Worm (Caenorhabditis elegans): ENCODE data around the gene pqn-57.

The pqn-57 gene

ce11 chrX:8274869-8275268 lies 45.9 kb downstream of the pqn-57 start, which contains the start of gene ksr-1:
Gene ksr-1 (plus strand): TSS chrX:8275169.
- TF ChIP-seq lin-11 (tag; optimal IDR thresholded peaks at IDR 0.05) (no peak), fax-1 (tag; optimal IDR thresholded peaks at IDR 0.05) (no peak), syd-9 (tag; optimal IDR thresholded peaks at IDR 0.05) (no peak), ttx-3 (tag; optimal IDR thresholded peaks at IDR 0.05) (no peak), ceh-14 (tag; optimal IDR thresholded peaks at IDR 0.05) (no peak), rnt-1 (tag; optimal IDR thresholded peaks at IDR 0.05) (no peak), ceh-18 (tag; optimal IDR thresholded peaks at IDR 0.05) (no peak), unc-86 (tag; optimal IDR thresholded peaks at IDR 0.05) (no peak), K09A11.1 (tag; optimal IDR thresholded peaks at IDR 0.05; ENCODE audit: insufficient read depth) (no peak), nhr-232 (tag; optimal IDR thresholded peaks at IDR 0.05) (no peak), ets-4 (tag; optimal IDR thresholded peaks at IDR 0.05) (no peak), zip-5 (tag; optimal IDR thresholded peaks at IDR 0.05) (no peak), unc-3 (GFP tag; conservative IDR thresholded peaks at IDR 0.05) (no peak), unc-3 (tag; optimal IDR thresholded peaks at IDR 0.05) (no peak), fkh-6 (tag; optimal IDR thresholded peaks at IDR 0.05) (no peak), ceh-9 (tag; optimal IDR thresholded peaks at IDR 0.05) (no peak), hlh-8 (tag; optimal IDR thresholded peaks at IDR 0.05) (no peak), pha-4 (tag; optimal IDR thresholded peaks at IDR 0.05) (no peak)

ce11 chrX:8273496-8273895 lies 47.3 kb downstream of the pqn-57 start:
- TF ChIP-seq pros-1 (tag; optimal IDR thresholded peaks at IDR 0.05) (no peak), ceh-31 (tag; optimal IDR thresholded peaks at IDR 0.05) (peak; percentile 28), tbx-2 (tag; optimal IDR thresholded peaks at IDR 0.05) (peak; percentile 15), ref-2 (tag; optimal IDR thresholded peaks at IDR 0.05) (peak; percentile 18), ceh-48 (tag; optimal IDR thresholded peaks at IDR 0.05) (no peak), pax-1 (tag; optimal IDR thresholded peaks at IDR 0.05) (no peak), fkh-10 (GFP tag; optimal IDR thresholded peaks at IDR 0.05) (no peak), lin-11 (tag; optimal IDR thresholded peaks at IDR 0.05) (no peak)

- TF ChIP-seq T23F11.4 (GFP tag; optimal IDR thresholded peaks at IDR 0.05): no peak
- peak; percentile 11 for TF ChIP-seq ceh-31 (tag; optimal IDR thresholded peaks at IDR 0.05)
Measured at ce11 chrX:8270971-8271553, 49.7 kb downstream of the pqn-57 start, which contains the start of gene cutl-29. Gene cutl-29 (minus strand): TSS chrX:8271021.
